2 worm cellular contexts compared by ENCODE assay signal in genomic region chrIV:1752480-1752879, ce11.
TF ChIP-seq lines count a peak whose summit lies in the region.

No protein-coding gene starts in this region.

TF ChIP-seq in whole organism, L4 larva, 104 proteins besides CTCF, POLR2A, EP300 and RAD21:
- TF ChIP-seq hmg-1.1 (GFP tag; IDR thresholded peaks at IDR 0.05; lab: Robert Waterston, UW) (no peak), ceh-28 (tag; optimal IDR thresholded peaks at IDR 0.05; lab: Kevin White, UChicago) (no peak), F44E2.7 (GFP tag; IDR thresholded peaks at IDR 0.05; lab: Robert Waterston, UW) (no peak), set-16 (GFP tag; IDR thresholded peaks at IDR 0.05; lab: Robert Waterston, UW) (peak; percentile 66), lin-38 (GFP tag; IDR thresholded peaks at IDR 0.05; lab: Robert Waterston, UW) (no peak)

TF ChIP-seq in whole organism, young adult, 124 proteins besides CTCF, POLR2A, EP300 and RAD21:
- TF ChIP-seq zfh-2 (GFP tag; conservative IDR thresholded peaks at IDR 0.05; lab: Robert Waterston, UW): peak; percentile 71
- no peak for TF ChIP-seq egl-44 (GFP tag; IDR thresholded peaks at IDR 0.05; lab: Robert Waterston, UW)
TF ChIP-seq in whole organism, young adult: peak in this region for 1.
